Worm (Caenorhabditis elegans) whole organism, L1 larva: ENCODE measurements around the gene glr-4.

Source experiments
- egl-27 ChIP-seq, 2 experiments: fragments of 150-350 bp in 1 of 2; sonication (generic microtip); optimal IDR thresholded peaks; 3 replicates each; lab custom pipeline; 2017 to 2018; ENCODE audit warnings: missing biosample characterization in 2 of 2, missing genetic modification characterization in 2 of 2, missing genetic modification reagents in 2 of 2
- nhr-11 ChIP-seq: fragments of 150-350 bp; optimal IDR thresholded peaks from 2 replicates; lab custom pipeline; 2014; ENCODE audit warnings: missing biosample characterization, missing genetic modification characterization
- vab-15 ChIP-seq: sonication (generic microtip); optimal IDR thresholded peaks from 2 replicates; lab custom pipeline; 2017; ENCODE audit warnings: missing genotype, mild to moderate bottlenecking, missing genetic modification characterization, missing compliant biosample characterization

Gene glr-4

ce11 chrII:7736725-7737124 is 57.4 kb downstream of the glr-4 start:
- TF ChIP-seq vab-15 (tag; lab: Kevin White, UChicago): no peak
- no peak for TF ChIP-seq egl-27 (tag; optimal IDR thresholded peaks at IDR 0.05; lab: Kevin White, UChicago)
- no peak for TF ChIP-seq nhr-11
